Worm (Caenorhabditis elegans) whole organism, L4 larva: ENCODE data around the gene chil-21.
A peak's percentile ranks its signal among the peaks of the same experiment; 100 is the strongest.

Experiments used
- D1046.2 ChIP-seq: fragments of 200-800 bp; sonication (Bioruptor generic); IDR thresholded peaks from 2 replicates; pipeline ENCODE4 v1.3.6; 2022; ENCODE audit warnings: missing genetic modification characterization, missing compliant biosample characterization
- F26F4.8 ChIP-seq: fragments of 200-800 bp; sonication (Bioruptor generic); conservative IDR thresholded peaks from 2 replicates; pipeline ENCODE4 v1.3.6; 2022; ENCODE audit warnings: missing genetic modification characterization, missing compliant biosample characterization
- F37D6.2 ChIP-seq: sonication (generic microtip); optimal IDR thresholded peaks from 2 replicates; lab custom pipeline; 2016; ENCODE audit warnings: mild to moderate bottlenecking, missing genetic modification characterization, missing compliant biosample characterization
- F44E2.7 ChIP-seq: fragments of 200-800 bp; sonication (Bioruptor generic); IDR thresholded peaks from 2 replicates; pipeline ENCODE4 v2.1.2; 2022; ENCODE audit warnings: missing genetic modification characterization, missing compliant biosample characterization
- R02D3.7 ChIP-seq: fragments of 150-350 bp; sonication (generic microtip); optimal IDR thresholded peaks from 3 replicates; lab custom pipeline; 2014; ENCODE audit warnings: missing biosample characterization, missing genetic modification characterization
- T20F7.1 ChIP-seq: fragments of 200-800 bp; sonication (Bioruptor generic); optimal IDR thresholded peaks from 2 replicates; lab custom pipeline; 2018; ENCODE audit warnings: mild to moderate bottlenecking, missing genetic modification characterization, missing compliant biosample characterization
- Y75B8A.6 ChIP-seq: fragments of 200-800 bp; sonication (Bioruptor generic); IDR thresholded peaks from 2 replicates; pipeline ENCODE4 v1.3.6; 2022; ENCODE audit warnings: missing genetic modification reagents, missing genetic modification characterization, missing compliant biosample characterization
- ZK337.2 ChIP-seq: fragments of 200-800 bp; sonication (Bioruptor generic); IDR thresholded peaks from 2 replicates; pipeline ENCODE4 v1.3.6; 2022; ENCODE audit warnings: missing genetic modification reagents, missing genetic modification characterization, missing compliant biosample characterization
- aly-2 ChIP-seq: sonication (generic microtip); optimal IDR thresholded peaks from 2 replicates; lab custom pipeline; 2018; ENCODE audit warnings: missing biosample characterization, missing genetic modification characterization
- ama-1 ChIP-seq: fragments of 150-350 bp; optimal IDR thresholded peaks from 2 replicates; lab custom pipeline; 2014; ENCODE audit warnings: inconsistent platforms, mixed read lengths
- arid-1 ChIP-seq: fragments of 200-800 bp; sonication (Bioruptor generic); conservative IDR thresholded peaks from 2 replicates; pipeline ENCODE4 v1.3.6; 2022; ENCODE audit warnings: missing genetic modification reagents, missing genetic modification characterization, missing compliant biosample characterization
- ceh-32 ChIP-seq: sonication (generic microtip); optimal IDR thresholded peaks from 2 replicates; lab custom pipeline; 2016; ENCODE audit warnings: mild to moderate bottlenecking, missing genetic modification characterization, missing compliant biosample characterization; ENCODE audit not compliant: poor library complexity
- ceh-62 ChIP-seq: sonication (generic microtip); optimal IDR thresholded peaks from 2 replicates; lab custom pipeline; 2017; ENCODE audit warnings: missing biosample characterization, missing genetic modification characterization
- cey-2 ChIP-seq: sonication (generic microtip); optimal IDR thresholded peaks from 3 replicates; lab custom pipeline; 2017; ENCODE audit warnings: missing genetic modification characterization, mild to moderate bottlenecking, missing compliant biosample characterization, antibody characterized with exemption, borderline replicate concordance; ENCODE audit not compliant: insufficient read depth
- daf-16 ChIP-seq, 3 experiments: sonication (generic microtip); optimal IDR thresholded peaks; 2 replicates each; lab custom pipeline; 2016 to 2017; ENCODE audit warnings: missing genetic modification characterization in 3 of 3, missing genetic modification reagents in 3 of 3, mild to moderate bottlenecking in 2 of 3, missing compliant biosample characterization in 2 of 3, missing biosample characterization in 1 of 3, moderate library complexity in 1 of 3
- daf-19 ChIP-seq: fragments of 200-800 bp; sonication (Bioruptor generic); conservative IDR thresholded peaks from 2 replicates; pipeline ENCODE4 v1.3.6; 2022; ENCODE audit warnings: missing genetic modification characterization, missing compliant biosample characterization
- daf-8 ChIP-seq: fragments of 200-800 bp; sonication (Bioruptor generic); IDR thresholded peaks from 2 replicates; pipeline ENCODE4 v1.3.6; 2022; ENCODE audit warnings: missing genetic modification characterization, missing compliant biosample characterization
- dpl-1 ChIP-seq: fragments of 150-350 bp; optimal IDR thresholded peaks from 2 replicates; lab custom pipeline; 2014; ENCODE audit warnings: missing biosample characterization, missing genetic modification reagents, missing genetic modification characterization
- duxl-1 ChIP-seq: sonication (generic microtip); optimal IDR thresholded peaks from 2 replicates; lab custom pipeline; 2016; ENCODE audit warnings: mild to moderate bottlenecking, missing genetic modification characterization, moderate library complexity, missing compliant biosample characterization; ENCODE audit not compliant: poor library complexity
- dve-1 ChIP-seq: sonication (generic microtip); optimal IDR thresholded peaks from 2 replicates; lab custom pipeline; 2017; ENCODE audit warnings: antibody characterized with exemption, mild to moderate bottlenecking, missing genetic modification characterization, missing compliant biosample characterization; ENCODE audit not compliant: insufficient read depth
- gei-8 ChIP-seq: fragments of 200-800 bp; sonication (Bioruptor generic); optimal IDR thresholded peaks from 2 replicates; lab custom pipeline; 2018; ENCODE audit warnings: mild to moderate bottlenecking, missing genetic modification characterization, missing compliant biosample characterization
- hif-1 ChIP-seq, 2 experiments: sonication (generic microtip); optimal IDR thresholded peaks; 2 replicates each; lab custom pipeline; 2016 to 2017; ENCODE audit warnings: missing compliant biosample characterization in 2 of 2, missing genetic modification characterization in 2 of 2, missing genetic modification reagents in 2 of 2, missing genotype in 2 of 2, mild to moderate bottlenecking in 1 of 2
- lim-7 ChIP-seq: fragments of 200-800 bp; sonication (Bioruptor generic); IDR thresholded peaks from 2 replicates; pipeline ENCODE4 v1.3.6; 2022; ENCODE audit warnings: missing genetic modification characterization, missing compliant biosample characterization
- lin-15B ChIP-seq: fragments of 150-350 bp; sonication (generic microtip); optimal IDR thresholded peaks from 3 replicates; lab custom pipeline; 2014; ENCODE audit warnings: missing biosample characterization, missing genetic modification characterization
- lin-38 ChIP-seq: fragments of 200-800 bp; sonication (Bioruptor generic); IDR thresholded peaks from 2 replicates; pipeline ENCODE4 v1.3.6; 2022; ENCODE audit warnings: missing genetic modification reagents, missing genetic modification characterization, missing compliant biosample characterization
- lin-39 ChIP-seq: fragments of 150-350 bp; optimal IDR thresholded peaks from 2 replicates; lab custom pipeline; 2014; ENCODE audit warnings: missing biosample characterization, missing genetic modification reagents, missing genetic modification characterization
- lir-3 ChIP-seq: sonication (generic microtip); optimal IDR thresholded peaks from 2 replicates; lab custom pipeline; 2016; ENCODE audit warnings: mild to moderate bottlenecking, missing genetic modification characterization, missing compliant biosample characterization
- mdl-1 ChIP-seq, 2 experiments: fragments of 150-350 bp in 1 of 2; sonication (generic microtip) in 1 of 2; optimal IDR thresholded peaks; 2 replicates each; lab custom pipeline; 2014 to 2017; ENCODE audit warnings: missing biosample characterization in 2 of 2, missing genetic modification characterization in 2 of 2
- mdt-29 ChIP-seq: fragments of 200-800 bp; sonication (Bioruptor generic); IDR thresholded peaks from 2 replicates; pipeline ENCODE4 v1.3.6; 2022; ENCODE audit warnings: missing genetic modification reagents, missing genetic modification characterization, missing compliant biosample characterization
- mep-1 ChIP-seq: fragments of 150-350 bp; sonication (generic microtip); optimal IDR thresholded peaks from 3 replicates; lab custom pipeline; 2014; ENCODE audit warnings: missing biosample characterization, missing genetic modification characterization
- mes-2 ChIP-seq: sonication (generic microtip); optimal IDR thresholded peaks from 2 replicates; lab custom pipeline; 2016; ENCODE audit warnings: missing genotype, mild to moderate bottlenecking, missing genetic modification characterization, missing compliant biosample characterization; ENCODE audit not compliant: poor library complexity, severe bottlenecking
- mxl-3 ChIP-seq: fragments of 200-800 bp; sonication (Bioruptor generic); optimal IDR thresholded peaks from 2 replicates; lab custom pipeline; 2018; ENCODE audit warnings: mild to moderate bottlenecking, missing genetic modification characterization, missing compliant biosample characterization
- nhr-102 ChIP-seq: sonication (generic microtip); optimal IDR thresholded peaks from 2 replicates; lab custom pipeline; 2016; ENCODE audit warnings: mild to moderate bottlenecking, missing genetic modification characterization, moderate library complexity, missing compliant biosample characterization
- nhr-111 ChIP-seq: fragments of 200-800 bp; sonication (Bioruptor generic); optimal IDR thresholded peaks from 2 replicates; lab custom pipeline; 2018; ENCODE audit warnings: mild to moderate bottlenecking, missing genetic modification characterization, missing compliant biosample characterization
- nhr-6 ChIP-seq: fragments of 150-350 bp; optimal IDR thresholded peaks from 2 replicates; lab custom pipeline; 2014; ENCODE audit warnings: missing biosample characterization, missing genetic modification characterization
- nhr-77 ChIP-seq: fragments of 150-350 bp; optimal IDR thresholded peaks from 2 replicates; lab custom pipeline; 2014; ENCODE audit warnings: missing biosample characterization, missing genetic modification characterization
- pha-4 ChIP-seq, 2 experiments: fragments of 150-350 bp in 1 of 2; fragments of 200-800 bp in 1 of 2; sonication (Bioruptor generic) in 1 of 2; IDR thresholded peaks in 1 of 2; optimal IDR thresholded peaks in 1 of 2; 2 replicates each; pipeline versions ENCODE4 v1.3.6 to Lab custom; 2014 to 2022; ENCODE audit warnings: missing genetic modification characterization in 2 of 2, missing genetic modification reagents in 2 of 2, missing biosample characterization in 1 of 2, missing compliant biosample characterization in 1 of 2
- saeg-2 ChIP-seq: fragments of 200-800 bp; sonication (Bioruptor generic); IDR thresholded peaks from 2 replicates; pipeline ENCODE4 v1.3.6; 2022; ENCODE audit warnings: missing genetic modification reagents, missing genetic modification characterization, missing compliant biosample characterization
- skn-1 ChIP-seq: fragments of 150-350 bp; optimal IDR thresholded peaks from 2 replicates; lab custom pipeline; 2014; ENCODE audit warnings: missing biosample characterization, missing genetic modification characterization
- snpc-1.2 ChIP-seq: fragments of 200-800 bp; sonication (Bioruptor generic); IDR thresholded peaks from 2 replicates; pipeline ENCODE4 v1.3.6; 2022; ENCODE audit warnings: missing genetic modification reagents, missing genetic modification characterization, missing compliant biosample characterization
- snpc-4 ChIP-seq: fragments of 150-350 bp; optimal IDR thresholded peaks from 2 replicates; lab custom pipeline; 2014; ENCODE audit warnings: missing biosample characterization, missing genetic modification characterization
- spr-3 ChIP-seq: fragments of 200-800 bp; sonication (Bioruptor generic); optimal IDR thresholded peaks from 2 replicates; lab custom pipeline; 2018; ENCODE audit warnings: mild to moderate bottlenecking, missing genetic modification characterization, missing compliant biosample characterization
- unc-130 ChIP-seq: sonication (generic microtip); optimal IDR thresholded peaks from 2 replicates; lab custom pipeline; 2016; ENCODE audit warnings: missing genetic modification reagents, missing genetic modification characterization, missing compliant biosample characterization
- unc-62 ChIP-seq, 3 experiments: fragments of 150-350 bp in 1 of 3; sonication (generic microtip); optimal IDR thresholded peaks in 2 of 3; peaks in 1 of 3; 1 replicate in 1 of 3; 2 replicates in 2 of 3; lab custom pipeline; 2014 to 2017; ENCODE audit warnings: missing biosample characterization in 3 of 3, missing genetic modification characterization in 3 of 3, missing genetic modification reagents in 3 of 3, missing genotype in 1 of 3
- zag-1 ChIP-seq: fragments of 150-350 bp; optimal IDR thresholded peaks from 2 replicates; lab custom pipeline; 2014; ENCODE audit warnings: missing biosample characterization, missing genetic modification characterization
- zfp-3 ChIP-seq: fragments of 200-800 bp; sonication (Bioruptor generic); conservative IDR thresholded peaks from 2 replicates; pipeline ENCODE4 v1.3.6; 2022; ENCODE audit warnings: missing genetic modification reagents, missing genetic modification characterization, missing compliant biosample characterization
- zip-2 ChIP-seq: fragments of 150-350 bp; optimal IDR thresholded peaks from 2 replicates; lab custom pipeline; 2014; ENCODE audit warnings: missing biosample characterization, missing genetic modification characterization
- ztf-11 ChIP-seq: fragments of 150-350 bp; optimal IDR thresholded peaks from 2 replicates; lab custom pipeline; 2014; ENCODE audit warnings: missing biosample characterization, missing genetic modification characterization

The chil-21 gene

ce11 chrII:9487337-9487950 lies 25.7 kb upstream of the chil-21 start, which contains the start of gene T19H5.4 (continued):
- TF ChIP-seq daf-16 (GFP tag; optimal IDR thresholded peaks at IDR 0.05; lab: Kevin White, UChicago) = peak in 1 of 2 experiments; percentile 4
- TF ChIP-seq daf-16 (tag; optimal IDR thresholded peaks at IDR 0.05; lab: Kevin White, UChicago) = peak; percentile 66
- TF ChIP-seq gei-8 (GFP tag; lab: Kevin White, UChicago) = peak; percentile 42
- TF ChIP-seq hif-1 (tag; optimal IDR thresholded peaks at IDR 0.05; lab: Kevin White, UChicago) = peak in 1 of 2 experiments; percentile 64
- TF ChIP-seq zag-1 (tag; lab: Kevin White, UChicago) = no peak
- TF ChIP-seq F37D6.2 (tag; lab: Kevin White, UChicago) = no peak
- no peak for TF ChIP-seq R02D3.7 (tag; lab: Kevin White, UChicago)
- no peak for TF ChIP-seq unc-130 (GFP tag; lab: Kevin White, UChicago)
- TF ChIP-seq ztf-11 = no peak
- peak; percentile 48 for TF ChIP-seq mes-2
- no peak for TF ChIP-seq nhr-111 (GFP tag; lab: Kevin White, UChicago)
- TF ChIP-seq zip-2 (tag; lab: Kevin White, UChicago) = no peak
- TF ChIP-seq snpc-4 (tag; lab: Kevin White, UChicago) = no peak
- TF ChIP-seq lim-7 (GFP tag; lab: Robert Waterston, UW) = peak; percentile 67; the same call in 1 of the 2 replicates
- no peak for TF ChIP-seq lin-15B (tag; lab: Kevin White, UChicago)
- TF ChIP-seq cey-2 = no peak
- no peak for TF ChIP-seq lin-38 (GFP tag; lab: Robert Waterston, UW)
- TF ChIP-seq mxl-3 (GFP tag; lab: Kevin White, UChicago) = peak; percentile 96
- no peak for TF ChIP-seq F26F4.8 (GFP tag; lab: Robert Waterston, UW)
- no peak for TF ChIP-seq ceh-32 (tag; lab: Kevin White, UChicago)
- TF ChIP-seq T20F7.1 (GFP tag; lab: Kevin White, UChicago) = no peak
- TF ChIP-seq dve-1 (tag; lab: Kevin White, UChicago) = peak; percentile 79
- peak; percentile 12 for TF ChIP-seq nhr-77 (tag; lab: Kevin White, UChicago)
- TF ChIP-seq lin-39 (tag; lab: Kevin White, UChicago) = no peak
- no peak for TF ChIP-seq ZK337.2 (GFP tag; lab: Robert Waterston, UW)
- peak; percentile 44; the same call in 1 of the 2 replicates for TF ChIP-seq zfp-3 (GFP tag; lab: Robert Waterston, UW)
- TF ChIP-seq ama-1 (lab: Kevin White, UChicago) = no peak
- TF ChIP-seq pha-4 (GFP tag; IDR thresholded peaks at IDR 0.05; lab: Robert Waterston, UW) = 0 out of 2 replicates have a peak, but pooled peaks have one; percentile 50
- no peak for TF ChIP-seq pha-4 (tag; optimal IDR thresholded peaks at IDR 0.05; lab: Kevin White, UChicago)
- TF ChIP-seq nhr-6 (tag; lab: Kevin White, UChicago) = no peak
- no peak for TF ChIP-seq spr-3 (GFP tag; lab: Kevin White, UChicago)
- no peak for TF ChIP-seq lir-3 (tag; lab: Kevin White, UChicago)
- no peak for TF ChIP-seq daf-19 (GFP tag; lab: Robert Waterston, UW)
- no peak for TF ChIP-seq skn-1 (tag; lab: Kevin White, UChicago)
- TF ChIP-seq arid-1 (GFP tag; lab: Robert Waterston, UW) = no peak
- TF ChIP-seq ceh-62 (tag; lab: Kevin White, UChicago) = no peak
- 0 out of 2 replicates have a peak, but pooled peaks have one; percentile 32 for TF ChIP-seq saeg-2 (GFP tag; lab: Robert Waterston, UW)
- no peak for TF ChIP-seq dpl-1
- no peak for TF ChIP-seq aly-2 (tag; lab: Kevin White, UChicago)
- TF ChIP-seq Y75B8A.6 (GFP tag; lab: Robert Waterston, UW) = peak; percentile 53; the same call in 1 of the 2 replicates
- no peak for TF ChIP-seq D1046.2 (GFP tag; lab: Robert Waterston, UW)
- peak; percentile 71; the same call in 1 of the 2 replicates for TF ChIP-seq mdt-29 (GFP tag; lab: Robert Waterston, UW)
- TF ChIP-seq unc-62 (GFP tag; optimal IDR thresholded peaks at IDR 0.05 in 1 of 2; lab: Kevin White, UChicago) = peak in 1 of 2 experiments; percentile 74
- no peak for TF ChIP-seq unc-62 (tag; optimal IDR thresholded peaks at IDR 0.05; lab: Kevin White, UChicago)
- TF ChIP-seq snpc-1.2 (GFP tag; lab: Robert Waterston, UW) = no peak
- peak; percentile 67 for TF ChIP-seq mep-1 (tag; lab: Kevin White, UChicago)
- peak; percentile 24 for TF ChIP-seq duxl-1 (tag; lab: Kevin White, UChicago)
- peak in 1 of 2 experiments; percentile 78 for TF ChIP-seq mdl-1 (tag; optimal IDR thresholded peaks at IDR 0.05; lab: Kevin White, UChicago)
- no peak for TF ChIP-seq F44E2.7 (GFP tag; lab: Robert Waterston, UW)
- TF ChIP-seq daf-8 (GFP tag; lab: Robert Waterston, UW) = no peak
- no peak for TF ChIP-seq nhr-102 (tag; lab: Kevin White, UChicago)
